Worm (Caenorhabditis elegans) whole organism, L1 larva: Measurements from ENCODE around the gene R10E8.3.

ENCODE experiments used
- dpl-1 ChIP-seq, 3 experiments: fragments of 150-350 bp in 2 of 3; sonication (generic microtip) in 1 of 3; optimal IDR thresholded peaks; 2 replicates each; lab custom pipeline; 2014 to 2017; ENCODE audit warnings: missing biosample characterization in 3 of 3, missing genetic modification characterization in 3 of 3, missing genetic modification reagents in 3 of 3
- egl-27 ChIP-seq, 2 experiments: fragments of 150-350 bp in 1 of 2; sonication (generic microtip); optimal IDR thresholded peaks; 3 replicates each; lab custom pipeline; 2017 to 2018; ENCODE audit warnings: missing biosample characterization in 2 of 2, missing genetic modification characterization in 2 of 2, missing genetic modification reagents in 2 of 2
- fos-1 ChIP-seq: fragments of 150-350 bp; optimal IDR thresholded peaks from 2 replicates; lab custom pipeline; 2014; ENCODE audit warnings: missing biosample characterization, missing genetic modification characterization
- lin-39 ChIP-seq: fragments of 150-350 bp; optimal IDR thresholded peaks from 2 replicates; lab custom pipeline; 2014; ENCODE audit warnings: missing biosample characterization, missing genetic modification reagents, missing genetic modification characterization
- nhr-11 ChIP-seq: fragments of 150-350 bp; optimal IDR thresholded peaks from 2 replicates; lab custom pipeline; 2014; ENCODE audit warnings: missing biosample characterization, missing genetic modification characterization
- nhr-71 ChIP-seq: sonication (generic microtip); optimal IDR thresholded peaks from 2 replicates; lab custom pipeline; 2016; ENCODE audit warnings: mild to moderate bottlenecking, missing genetic modification characterization, moderate library complexity, missing compliant biosample characterization
- unc-130 ChIP-seq: fragments of 150-350 bp; optimal IDR thresholded peaks from 2 replicates; lab custom pipeline; 2017; ENCODE audit warnings: missing biosample characterization, missing genetic modification characterization, inconsistent platforms

DNA sequence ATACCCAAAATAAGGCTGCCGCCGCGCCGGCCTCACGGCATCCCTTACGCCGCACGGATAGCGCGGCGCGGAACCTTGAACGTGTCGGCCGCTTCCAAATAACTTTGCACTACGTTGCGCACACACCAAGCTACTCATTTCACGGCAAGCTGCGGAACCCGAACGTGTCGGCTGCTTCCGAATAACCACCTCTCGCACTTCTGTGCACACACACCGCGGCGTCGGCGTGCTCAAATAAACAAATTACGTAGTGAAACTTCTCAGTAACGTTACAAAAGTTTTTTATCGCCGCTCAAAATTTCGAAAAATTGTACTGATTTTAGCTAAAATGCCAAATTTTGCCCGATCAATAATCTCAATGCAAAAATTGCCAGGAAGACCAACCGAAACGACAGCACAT is 23.7 kb downstream of the R10E8.3 start:
- no peak for TF ChIP-seq nhr-71
- no peak for TF ChIP-seq dpl-1 (GFP tag; optimal IDR thresholded peaks at IDR 0.05; lab: Kevin White, UChicago)
- TF ChIP-seq lin-39 (tag; lab: Kevin White, UChicago): no peak
- no peak for TF ChIP-seq egl-27 (tag; optimal IDR thresholded peaks at IDR 0.05; lab: Kevin White, UChicago)
- TF ChIP-seq fos-1 (tag; lab: Kevin White, UChicago): no peak
- no peak for TF ChIP-seq unc-130
- no peak for TF ChIP-seq nhr-11 (tag; lab: Kevin White, UChicago)
